Worm (Caenorhabditis elegans): Measurements from ENCODE around the gene aco-2.
A peak's percentile ranks its signal among the peaks of the same experiment; 100 is the strongest.
"Not testable (repeated sequence)": the region's sequence is repeated elsewhere in the genome, so short reads cannot be mapped to it uniquely, and the experiment has no call there.

Gene aco-2

ce11 chrIII:7952077-7952765 is 21.3 kb upstream of the aco-2 start, which contains the start of gene C29E4.15 (continued):
- TF ChIP-seq unc-39 (tag; optimal IDR thresholded peaks at IDR 0.05) (no peak), hlh-30 (tag; optimal IDR thresholded peaks at IDR 0.05; ENCODE audit: insufficient read depth) (no peak), mes-2 (tag; optimal IDR thresholded peaks at IDR 0.05; ENCODE audit: poor library complexity, severe bottlenecking) (peak; percentile 69), nhr-25 (tag; optimal IDR thresholded peaks at IDR 0.05; ENCODE audit: borderline replicate concordance, insufficient read depth) (no peak), rbr-2 (tag; optimal IDR thresholded peaks at IDR 0.05) (no peak), ztf-11 (tag; optimal IDR thresholded peaks at IDR 0.05) (no peak), php-3 (GFP tag; IDR thresholded peaks at IDR 0.05) (no peak), nhr-111 (GFP tag; optimal IDR thresholded peaks at IDR 0.05) (no peak), Y105C5A.15 (GFP tag; IDR thresholded peaks at IDR 0.05) (no peak), F26F4.8 (GFP tag; conservative IDR thresholded peaks at IDR 0.05) (no peak), ces-1 (GFP tag; optimal IDR thresholded peaks at IDR 0.05) (no peak), skn-1 (tag; optimal IDR thresholded peaks at IDR 0.05) (no peak), nhr-6 (tag; optimal IDR thresholded peaks at IDR 0.05) (no peak), fkh-10 (GFP tag; optimal IDR thresholded peaks at IDR 0.05) (peak; percentile 19), unc-62 (GFP tag; optimal IDR thresholded peaks at IDR 0.05 in 1 of 2) (peak in 1 of 2 experiments; percentile 86), unc-62 (tag; optimal IDR thresholded peaks at IDR 0.05) (no peak), nhr-237 (tag; optimal IDR thresholded peaks at IDR 0.05) (no peak), dmd-6 (GFP tag; IDR thresholded peaks at IDR 0.05) (no peak), duxl-1 (tag; optimal IDR thresholded peaks at IDR 0.05; ENCODE audit: poor library complexity) (no peak), pha-4 (GFP tag; IDR thresholded peaks at IDR 0.05) (no peak), pha-4 (tag; optimal IDR thresholded peaks at IDR 0.05) (no peak), lin-15B (tag; optimal IDR thresholded peaks at IDR 0.05) (no peak), lin-1 (GFP tag; IDR thresholded peaks at IDR 0.05) (no peak), nhr-28 (tag; optimal IDR thresholded peaks at IDR 0.05) (no peak), hif-1 (tag; optimal IDR thresholded peaks at IDR 0.05) (no peak)

- no peak for TF ChIP-seq hlh-11 (tag; optimal IDR thresholded peaks at IDR 0.05)
- no peak for TF ChIP-seq ces-1 (GFP tag; optimal IDR thresholded peaks at IDR 0.05)
- TF ChIP-seq zip-11 (GFP tag; IDR thresholded peaks at IDR 0.05) = no peak
- TF ChIP-seq madf-9 (GFP tag; conservative IDR thresholded peaks at IDR 0.05) = no peak
- TF ChIP-seq snpc-1.2 (GFP tag; IDR thresholded peaks at IDR 0.05) = no peak
- no peak for TF ChIP-seq T26A8.4 (GFP tag; IDR thresholded peaks at IDR 0.05)
Observed at ce11 chrIII:7953208-7953607, 20.3 kb upstream of the aco-2 start, which contains the start of gene let-754. Gene let-754, minus strand, starts transcription at chrIII:7953308.

ce11 chrIII:7953688-7954313 is 19.7 kb upstream of the aco-2 start:
- TF ChIP-seq arid-1 (GFP tag; conservative IDR thresholded peaks at IDR 0.05) = peak; percentile 71; the same call in 1 of the 2 replicates
- 0 out of 2 replicates have a peak, but pooled peaks have one; percentile 66 for TF ChIP-seq Y105C5A.15 (GFP tag; IDR thresholded peaks at IDR 0.05)
- TF ChIP-seq nhr-41 (GFP tag; IDR thresholded peaks at IDR 0.05) = peak; percentile 68; the same call in 1 of the 2 replicates
- TF ChIP-seq mxl-2 (GFP tag; conservative IDR thresholded peaks at IDR 0.05) = 0 out of 2 replicates have a peak, but pooled peaks have one; percentile 43
- TF ChIP-seq lin-38 (GFP tag; IDR thresholded peaks at IDR 0.05) = peak; percentile 72
- TF ChIP-seq F26F4.8 (GFP tag; conservative IDR thresholded peaks at IDR 0.05) = peak; percentile 95
- 0 out of 2 replicates have a peak, but pooled peaks have one; percentile 55 for TF ChIP-seq saeg-2 (GFP tag; IDR thresholded peaks at IDR 0.05)
- TF ChIP-seq snpc-1.2 (GFP tag; IDR thresholded peaks at IDR 0.05) = peak; percentile 71
- TF ChIP-seq mdt-29 (GFP tag; IDR thresholded peaks at IDR 0.05) = peak; percentile 51; the same call in 1 of the 2 replicates
- TF ChIP-seq ceh-20 (GFP tag; IDR thresholded peaks at IDR 0.05) = 0 out of 2 replicates have a peak, but pooled peaks have one; percentile 19
- peak; percentile 78 for TF ChIP-seq Y48G9A.11 (GFP tag; IDR thresholded peaks at IDR 0.05)
- peak in 1 of 2 experiments; percentile 68; a peak in 2 of 4 replicates for TF ChIP-seq madf-5 (GFP tag; IDR thresholded peaks at IDR 0.05)
- peak; percentile 64; the same call in 1 of the 2 replicates for TF ChIP-seq pha-4 (GFP tag; IDR thresholded peaks at IDR 0.05)
- not testable (repeated sequence) for TF ChIP-seq pha-4 (tag; optimal IDR thresholded peaks at IDR 0.05)
- TF ChIP-seq vab-7 (GFP tag; IDR thresholded peaks at IDR 0.05) = peak; percentile 69
- TF ChIP-seq ctbp-1 (GFP tag; IDR thresholded peaks at IDR 0.05) = peak; percentile 50; the same call in 1 of the 2 replicates
- 0 out of 2 replicates have a peak, but pooled peaks have one; percentile 27 for TF ChIP-seq T26A8.4 (GFP tag; IDR thresholded peaks at IDR 0.05)
- TF ChIP-seq ZK337.2 (GFP tag; IDR thresholded peaks at IDR 0.05) = 0 out of 2 replicates have a peak, but pooled peaks have one; percentile 46
- TF ChIP-seq egl-43 (GFP tag; IDR thresholded peaks at IDR 0.05) = peak; percentile 77
- TF ChIP-seq F44E2.7 (GFP tag; IDR thresholded peaks at IDR 0.05) = peak; percentile 70; the same call in 1 of the 2 replicates

All from whole organism, L4 larva.